Fruit fly (Drosophila melanogaster) whole organism, wandering third instar larva: ENCODE results near the gene aqz.

Source experiments
- Dfd ChIP-seq: fragments of >200 bp; optimal IDR thresholded peaks from 2 replicates; lab custom pipeline; 2017; ENCODE audit warnings: missing biosample characterization, missing genetic modification characterization
- Dif ChIP-seq: fragments of 200-275, 200-300 bp; sonication (Bioruptor generic); optimal IDR thresholded peaks from 2 replicates; lab custom pipeline; 2018; ENCODE audit warnings: missing biosample characterization, missing genetic modification characterization; ENCODE audit not compliant: partially characterized antibody
- Hnf4 ChIP-seq: fragments of 200-800 bp; sonication (Bioruptor generic); optimal IDR thresholded peaks from 2 replicates; lab custom pipeline; 2016; ENCODE audit warnings: missing biosample characterization, mild to moderate bottlenecking, missing genetic modification characterization
- Hr78 ChIP-seq: fragments of >200 bp; optimal IDR thresholded peaks from 2 replicates; lab custom pipeline; 2017; ENCODE audit warnings: missing biosample characterization, missing genetic modification characterization
- Myc ChIP-seq: fragments of >200 bp; optimal IDR thresholded peaks from 2 replicates; lab custom pipeline; 2017
- dsf ChIP-seq: sonication (Bioruptor generic); optimal IDR thresholded peaks from 2 replicates; lab custom pipeline; 2016; ENCODE audit warnings: missing biosample characterization, missing genetic modification characterization, borderline replicate concordance
- fru ChIP-seq: fragments of 200-800 bp; sonication (Bioruptor generic); optimal IDR thresholded peaks from 3 replicates; lab custom pipeline; 2016; ENCODE audit warnings: missing biosample characterization, mild to moderate bottlenecking, missing genetic modification characterization
- lola ChIP-seq: fragments of >200 bp; optimal IDR thresholded peaks from 2 replicates; lab custom pipeline; 2017; ENCODE audit warnings: missing biosample characterization, missing genetic modification characterization
- psq ChIP-seq: fragments of 200-800 bp; sonication (Bioruptor generic); optimal IDR thresholded peaks from 3 replicates; lab custom pipeline; 2017; ENCODE audit warnings: missing biosample characterization, mild to moderate bottlenecking, missing genetic modification characterization, moderate library complexity
- rgr ChIP-seq: fragments of 200-800 bp; sonication (Bioruptor generic); optimal IDR thresholded peaks from 3 replicates; lab custom pipeline; 2016; ENCODE audit warnings: missing biosample characterization, mild to moderate bottlenecking, missing genetic modification characterization

- TF ChIP-seq rgr (no peak), Hr78 (GFP tag; lab: Kevin White, UChicago) (no peak), Myc (lab: Kevin White, UChicago) (no peak), Dif (GFP tag; lab: Kevin White, UChicago) (no peak), dsf (GFP tag; lab: Kevin White, UChicago) (no peak), Dfd (GFP tag; lab: Kevin White, UChicago) (no peak), fru (GFP tag; lab: Kevin White, UChicago) (no peak), lola (GFP tag; lab: Kevin White, UChicago) (no peak), psq (no peak), Hnf4 (GFP tag; lab: Kevin White, UChicago) (no peak)
Measured at dm6 chr3R:8769094-8769493, 51.4 kb downstream of the aqz start, which contains the start of gene CG8236.
